Fruit fly (Drosophila melanogaster) whole organism: ENCODE data around the gene lds.
A peak's percentile ranks its signal among the peaks of the same experiment; 100 is the strongest.

ENCODE experiments used
- CG8478 ChIP-seq: fragments of >200 bp; optimal IDR thresholded peaks from 2 replicates; lab custom pipeline; 2018; ENCODE audit warnings: inconsistent platforms
- Dll ChIP-seq: fragments of >200 bp; optimal IDR thresholded peaks from 2 replicates; lab custom pipeline; 2017
- EcR ChIP-seq, 2 experiments: fragments of >200 bp; optimal IDR thresholded peaks; 2 replicates each; lab custom pipeline; 2017; ENCODE audit warnings: missing biosample characterization in 2 of 2, missing genetic modification characterization in 2 of 2, missing genetic modification reagents in 2 of 2
- pan ChIP-seq: fragments of >200 bp; optimal IDR thresholded peaks from 2 replicates; lab custom pipeline; 2017
- psq ChIP-seq: fragments of >200 bp; optimal IDR thresholded peaks from 2 replicates; lab custom pipeline; 2017
- usp ChIP-seq: fragments of >200 bp; optimal IDR thresholded peaks from 2 replicates; lab custom pipeline; 2017; ENCODE audit warnings: missing biosample characterization, missing genetic modification characterization, mixed read lengths

lds gene

dm6 chr3R:7920196-7920595 lies at the start of gene lds, which contains the start of gene CG10445:
Gene lds, plus strand, starts transcription at chr3R:7920431.
Gene CG10445, minus strand, starts transcription at chr3R:7920299.
- TF ChIP-seq CG8478 (lab: Kevin White, UChicago) (no peak), psq (lab: Kevin White, UChicago) (no peak), usp (GFP tag; lab: Kevin White, UChicago) (no peak), Dll (lab: Kevin White, UChicago) (no peak)

dm6 chr3R:7884433-7884832 lies 35.8 kb upstream of the lds start:
- TF ChIP-seq EcR (GFP tag; optimal IDR thresholded peaks at IDR 0.05; lab: Kevin White, UChicago) (no peak), usp (GFP tag; lab: Kevin White, UChicago) (no peak), pan (lab: Kevin White, UChicago) (no peak)

- TF ChIP-seq Dll (lab: Kevin White, UChicago) (peak; percentile 26), pan (lab: Kevin White, UChicago) (no peak)
Measured at dm6 chr3R:7886167-7886858, 33.9 kb upstream of the lds start, which contains the start of gene CG17816. Gene CG17816, minus strand, starts transcription at chr3R:7886733.

- no peak for TF ChIP-seq pan (lab: Kevin White, UChicago)
Measured at dm6 chr3R:7886859-7887190, 33.4 kb upstream of the lds start, which contains the start of gene ArgRS-m. Gene ArgRS-m, plus strand, starts transcription at chr3R:7887045.

dm6 chr3R:7891031-7891430 lies 29.2 kb upstream of the lds start, which contains the start of gene wtrw:
Gene wtrw, plus strand, starts transcription at chr3R:7891331.
- TF ChIP-seq psq (lab: Kevin White, UChicago) (no peak), EcR (GFP tag; optimal IDR thresholded peaks at IDR 0.05; lab: Kevin White, UChicago) (no peak), pan (lab: Kevin White, UChicago) (no peak), CG8478 (lab: Kevin White, UChicago) (no peak), Dll (lab: Kevin White, UChicago) (no peak), usp (GFP tag; lab: Kevin White, UChicago) (no peak)

- TF ChIP-seq psq (lab: Kevin White, UChicago): no peak
Measured at dm6 chr3R:7892246-7893000, 27.8 kb upstream of the lds start.

- TF ChIP-seq Dll (lab: Kevin White, UChicago) (no peak), usp (GFP tag; lab: Kevin White, UChicago) (no peak), psq (lab: Kevin White, UChicago) (no peak), EcR (GFP tag; optimal IDR thresholded peaks at IDR 0.05; lab: Kevin White, UChicago) (no peak), pan (lab: Kevin White, UChicago) (no peak), CG8478 (lab: Kevin White, UChicago) (no peak)
Measured at dm6 chr3R:7894586-7894985, 25.6 kb upstream of the lds start.

dm6 chr3R:7895457-7895856 lies 24.8 kb upstream of the lds start:
- no peak for TF ChIP-seq EcR (GFP tag; optimal IDR thresholded peaks at IDR 0.05; lab: Kevin White, UChicago)
- no peak for TF ChIP-seq Dll (lab: Kevin White, UChicago)
- no peak for TF ChIP-seq pan (lab: Kevin White, UChicago)
- TF ChIP-seq psq (lab: Kevin White, UChicago): no peak
- no peak for TF ChIP-seq usp (GFP tag; lab: Kevin White, UChicago)
- TF ChIP-seq CG8478 (lab: Kevin White, UChicago): no peak

dm6 chr3R:7899277-7899676 lies 21.0 kb upstream of the lds start:
- TF ChIP-seq CG8478 (lab: Kevin White, UChicago): no peak
- no peak for TF ChIP-seq pan (lab: Kevin White, UChicago)
- TF ChIP-seq psq (lab: Kevin White, UChicago): no peak
- TF ChIP-seq usp (GFP tag; lab: Kevin White, UChicago): no peak
- no peak for TF ChIP-seq Dll (lab: Kevin White, UChicago)
- TF ChIP-seq EcR (GFP tag; optimal IDR thresholded peaks at IDR 0.05; lab: Kevin White, UChicago): no peak

dm6 chr3R:7902313-7902872 lies 17.8 kb upstream of the lds start, which contains the start of gene mRpS9:
Gene mRpS9, minus strand, starts transcription at chr3R:7902667.
- TF ChIP-seq CG8478 (lab: Kevin White, UChicago) (no peak), EcR (GFP tag; optimal IDR thresholded peaks at IDR 0.05; lab: Kevin White, UChicago) (no peak)

dm6 chr3R:7907311-7907710 lies 12.9 kb upstream of the lds start, which contains the start of the genes Taf7 and EMC1:
Gene Taf7, plus strand, starts transcription at chr3R:7907333.
Gene EMC1, minus strand, starts transcription at chr3R:7907363.
- TF ChIP-seq Dll (lab: Kevin White, UChicago) (no peak), CG8478 (lab: Kevin White, UChicago) (no peak)

- no peak for TF ChIP-seq Dll (lab: Kevin White, UChicago)
- TF ChIP-seq CG8478 (lab: Kevin White, UChicago): no peak
- no peak for TF ChIP-seq usp (GFP tag; lab: Kevin White, UChicago)
- no peak for TF ChIP-seq pan (lab: Kevin White, UChicago)
- TF ChIP-seq EcR (GFP tag; optimal IDR thresholded peaks at IDR 0.05; lab: Kevin White, UChicago): no peak
- no peak for TF ChIP-seq psq (lab: Kevin White, UChicago)
Measured at dm6 chr3R:7911482-7911881, 8.7 kb upstream of the lds start, which contains the start of gene Prat. Gene Prat, minus strand, starts transcription at chr3R:7911779.
